Worm (Caenorhabditis elegans) whole organism, L3 larva: Measurements from ENCODE around the gene F35E12.10.

ENCODE experiments used
- ama-1 ChIP-seq: fragments of 150-350 bp; optimal IDR thresholded peaks from 2 replicates; lab custom pipeline; 2018
- ceh-16 ChIP-seq: sonication (generic microtip); optimal IDR thresholded peaks from 2 replicates; lab custom pipeline; 2017; ENCODE audit warnings: missing biosample characterization, missing genetic modification characterization
- ceh-28 ChIP-seq: fragments of 150-350 bp; optimal IDR thresholded peaks from 2 replicates; lab custom pipeline; 2014; ENCODE audit warnings: missing biosample characterization, missing genetic modification reagents, missing genetic modification characterization
- egl-27 ChIP-seq: sonication (generic microtip); optimal IDR thresholded peaks from 4 replicates; lab custom pipeline; 2017; ENCODE audit warnings: missing biosample characterization, missing genetic modification reagents, missing genetic modification characterization
- egl-5 ChIP-seq: fragments of 150-350 bp; optimal IDR thresholded peaks from 2 replicates; lab custom pipeline; 2017; ENCODE audit warnings: missing biosample characterization, missing genetic modification reagents, missing genetic modification characterization, inconsistent platforms
- elt-2 ChIP-seq: sonication (generic microtip); optimal IDR thresholded peaks from 2 replicates; lab custom pipeline; 2016; ENCODE audit warnings: missing genetic modification reagents, mild to moderate bottlenecking, missing genetic modification characterization, missing compliant biosample characterization
- elt-3 ChIP-seq, 3 experiments: fragments of 150-350 bp in 1 of 3; sonication (generic microtip) in 2 of 3; optimal IDR thresholded peaks; 2 replicates in 2 of 3; 4 replicates in 1 of 3; lab custom pipeline; 2014 to 2017; ENCODE audit warnings: missing biosample characterization in 3 of 3, missing genetic modification characterization in 3 of 3
- fkh-10 ChIP-seq: sonication (generic microtip); optimal IDR thresholded peaks from 2 replicates; lab custom pipeline; 2017; ENCODE audit warnings: missing biosample characterization, missing genetic modification reagents, missing genetic modification characterization
- fkh-2 ChIP-seq: fragments of 150-350 bp; optimal IDR thresholded peaks from 2 replicates; lab custom pipeline; 2014; ENCODE audit warnings: missing biosample characterization, missing genetic modification reagents, missing genetic modification characterization
- fos-1 ChIP-seq: fragments of 150-350 bp; optimal IDR thresholded peaks from 2 replicates; lab custom pipeline; 2014; ENCODE audit warnings: missing biosample characterization, missing genetic modification characterization
- hmg-11 ChIP-seq: sonication (generic microtip); optimal IDR thresholded peaks from 2 replicates; lab custom pipeline; 2016; ENCODE audit warnings: missing genetic modification characterization, missing compliant biosample characterization
- jun-1 ChIP-seq: fragments of 150-350 bp; optimal IDR thresholded peaks from 2 replicates; lab custom pipeline; 2014; ENCODE audit warnings: missing biosample characterization, missing genetic modification reagents, missing genetic modification characterization
- lin-15B ChIP-seq: fragments of 150-350 bp; optimal IDR thresholded peaks from 2 replicates; lab custom pipeline; 2014; ENCODE audit warnings: missing biosample characterization, missing genetic modification characterization
- lin-39 ChIP-seq: fragments of 150-350 bp; optimal IDR thresholded peaks from 2 replicates; lab custom pipeline; 2018; ENCODE audit warnings: missing biosample characterization, missing genetic modification reagents, missing genetic modification characterization
- mdl-1 ChIP-seq: fragments of 150-350 bp; optimal IDR thresholded peaks from 2 replicates; lab custom pipeline; 2014; ENCODE audit warnings: missing biosample characterization, missing genetic modification characterization
- mml-1 ChIP-seq: fragments of 150-350 bp; sonication (generic microtip); optimal IDR thresholded peaks from 3 replicates; lab custom pipeline; 2014; ENCODE audit warnings: missing biosample characterization, missing genetic modification characterization
- nfya-1 ChIP-seq: sonication (generic microtip); optimal IDR thresholded peaks from 2 replicates; lab custom pipeline; 2017; ENCODE audit warnings: missing genetic modification characterization, mild to moderate bottlenecking, missing compliant biosample characterization, antibody characterized with exemption, moderate library complexity; ENCODE audit not compliant: insufficient read depth
- nhr-23 ChIP-seq: fragments of 150-350 bp; optimal IDR thresholded peaks from 2 replicates; lab custom pipeline; 2014; ENCODE audit warnings: missing biosample characterization, missing genetic modification reagents, missing genetic modification characterization
- nhr-237 ChIP-seq: fragments of 150-350 bp; optimal IDR thresholded peaks from 2 replicates; lab custom pipeline; 2014; ENCODE audit warnings: missing biosample characterization, missing genetic modification characterization
- nhr-25 ChIP-seq: sonication (generic microtip); optimal IDR thresholded peaks from 2 replicates; lab custom pipeline; 2017; ENCODE audit warnings: missing biosample characterization, missing genetic modification characterization
- nhr-28 ChIP-seq: fragments of 150-350 bp; optimal IDR thresholded peaks from 2 replicates; lab custom pipeline; 2014; ENCODE audit warnings: missing biosample characterization, missing genetic modification characterization
- nhr-43 ChIP-seq: sonication (generic microtip); optimal IDR thresholded peaks from 2 replicates; lab custom pipeline; 2016; ENCODE audit warnings: mild to moderate bottlenecking, missing genetic modification characterization, missing compliant biosample characterization; ENCODE audit not compliant: poor library complexity, severe bottlenecking
- nhr-67 ChIP-seq: fragments of 150-350 bp; optimal IDR thresholded peaks from 2 replicates; lab custom pipeline; 2014; ENCODE audit warnings: missing biosample characterization, missing genetic modification characterization
- pha-4 ChIP-seq: fragments of 150-350 bp; optimal IDR thresholded peaks from 2 replicates; lab custom pipeline; 2014; ENCODE audit warnings: missing biosample characterization, missing genetic modification reagents, missing genetic modification characterization
- pqm-1 ChIP-seq: fragments of 150-350 bp; optimal IDR thresholded peaks from 2 replicates; lab custom pipeline; 2017; ENCODE audit warnings: missing biosample characterization, missing genetic modification characterization, inconsistent platforms
- sea-2 ChIP-seq: fragments of 150-350 bp; sonication (generic microtip); optimal IDR thresholded peaks from 4 replicates; lab custom pipeline; 2014; ENCODE audit warnings: missing biosample characterization, missing genetic modification reagents, missing genetic modification characterization
- snpc-4 ChIP-seq: fragments of 150-350 bp; optimal IDR thresholded peaks from 2 replicates; lab custom pipeline; 2014; ENCODE audit warnings: missing biosample characterization, missing genetic modification characterization
- zag-1 ChIP-seq: fragments of 150-350 bp; optimal IDR thresholded peaks from 2 replicates; lab custom pipeline; 2014; ENCODE audit warnings: missing biosample characterization, missing genetic modification characterization
- ztf-11 ChIP-seq: fragments of 150-350 bp; optimal IDR thresholded peaks from 2 replicates; lab custom pipeline; 2014; ENCODE audit warnings: missing biosample characterization, missing genetic modification characterization
- ztf-4 ChIP-seq: fragments of 150-350 bp; optimal IDR thresholded peaks from 2 replicates; lab custom pipeline; 2014; ENCODE audit warnings: missing biosample characterization, missing genetic modification characterization

F35E12.10 gene

ce11 chrV:13738374-13738773, 10.2 kb downstream of the F35E12.10 start, which contains the start of gene irg-5:
Gene irg-5, minus strand, starts transcription at chrV:13738474.
- TF ChIP-seq jun-1 (no peak), ama-1 (lab: Kevin White, UChicago) (no peak)

ce11 chrV:13736147-13736546, 12.4 kb downstream of the F35E12.10 start, which contains the start of gene F35E12.6:
Gene F35E12.6, minus strand, starts transcription at chrV:13736247.
- TF ChIP-seq mml-1 (tag; lab: Kevin White, UChicago) (no peak), nhr-67 (tag; lab: Kevin White, UChicago) (no peak), ceh-16 (tag; lab: Kevin White, UChicago) (no peak), nhr-25 (tag; lab: Kevin White, UChicago) (no peak), fos-1 (no peak), elt-2 (tag; lab: Kevin White, UChicago) (peak; percentile 36), ceh-28 (tag; lab: Kevin White, UChicago) (no peak), mdl-1 (tag; lab: Kevin White, UChicago) (no peak)

DNA sequence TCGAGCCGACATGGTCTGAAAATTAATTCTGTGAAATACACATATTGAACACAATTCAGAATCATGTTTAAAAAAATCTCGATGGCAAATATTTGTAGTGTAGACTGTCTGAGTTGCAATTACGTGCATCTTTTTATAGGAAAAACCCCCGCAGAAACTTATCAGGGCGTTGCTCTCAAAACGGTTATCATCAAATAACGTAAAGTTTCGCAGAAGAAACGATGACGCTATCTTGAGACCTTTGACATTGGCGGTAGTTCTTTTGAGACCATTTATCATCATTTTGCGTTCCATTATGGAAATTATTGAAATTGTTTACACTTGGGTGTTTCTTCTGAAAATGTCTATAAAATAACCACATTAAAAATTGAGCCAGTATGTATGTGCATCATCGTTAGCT, 17.8 kb downstream of the F35E12.10 start, which contains the start of gene dct-17:
dct-17 (minus strand) TSS at position 23 of the 400 bp plus-strand sequence.
- TF ChIP-seq elt-2 (tag; lab: Kevin White, UChicago), result peak; percentile 58
- no peak for TF ChIP-seq ceh-16 (tag; lab: Kevin White, UChicago)
- TF ChIP-seq pqm-1, result peak; percentile 35

DNA sequence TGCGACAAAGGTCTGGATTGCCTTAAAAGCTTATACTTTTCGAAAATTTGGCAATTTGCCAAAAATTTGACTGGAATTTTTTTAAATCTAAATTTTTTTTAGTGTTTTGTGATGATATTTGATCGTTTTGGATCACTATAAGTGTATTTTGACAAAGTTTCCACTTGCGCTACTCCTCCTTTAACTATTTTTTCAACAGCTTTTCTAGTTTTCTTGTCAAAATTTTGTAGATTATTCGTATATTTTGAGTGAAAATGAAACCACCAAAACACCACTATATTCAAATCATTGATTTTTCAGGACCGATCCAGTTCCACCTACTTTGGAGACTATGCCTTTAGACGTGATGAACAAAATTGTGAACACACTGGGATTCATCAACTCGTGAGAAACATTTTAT, 23.0 kb downstream of the F35E12.10 start, which contains the start of gene fbxa-181:
fbxa-181 (plus strand) TSS at position 301 of the 400 bp plus-strand sequence.
- TF ChIP-seq lin-39 (tag; lab: Kevin White, UChicago), result no peak
- no peak for TF ChIP-seq ama-1 (lab: Kevin White, UChicago)
- no peak for TF ChIP-seq ztf-4 (tag; lab: Kevin White, UChicago)
- no peak for TF ChIP-seq pha-4 (tag; lab: Kevin White, UChicago)
- no peak for TF ChIP-seq nfya-1 (tag; lab: Kevin White, UChicago)
- TF ChIP-seq fkh-10 (GFP tag; lab: Kevin White, UChicago), result no peak
- TF ChIP-seq nhr-43 (tag; lab: Kevin White, UChicago), result no peak
- no peak for TF ChIP-seq egl-27 (tag; lab: Kevin White, UChicago)
- TF ChIP-seq ceh-28 (tag; lab: Kevin White, UChicago), result no peak
- TF ChIP-seq nhr-237 (tag; lab: Kevin White, UChicago), result no peak
- TF ChIP-seq ztf-11 (tag; lab: Kevin White, UChicago), result no peak
- no peak for TF ChIP-seq nhr-23
- TF ChIP-seq ceh-16 (tag; lab: Kevin White, UChicago), result no peak
- TF ChIP-seq nhr-67 (tag; lab: Kevin White, UChicago), result no peak
- TF ChIP-seq egl-5, result no peak
- no peak for TF ChIP-seq fkh-2 (tag; lab: Kevin White, UChicago)
- TF ChIP-seq snpc-4 (tag; lab: Kevin White, UChicago), result no peak
- no peak for TF ChIP-seq lin-15B (tag; lab: Kevin White, UChicago)

ce11 chrV:13724781-13725180, 23.8 kb downstream of the F35E12.10 start, which contains the start of gene F35E12.2:
Gene F35E12.2, minus strand, starts transcription at chrV:13724881.
- TF ChIP-seq nhr-28 (tag; lab: Kevin White, UChicago), result no peak
- TF ChIP-seq sea-2, result no peak
- no peak for TF ChIP-seq nhr-25 (tag; lab: Kevin White, UChicago)
- no peak for TF ChIP-seq zag-1 (tag; lab: Kevin White, UChicago)
- TF ChIP-seq hmg-11, result no peak
- no peak for TF ChIP-seq elt-3 (tag; optimal IDR thresholded peaks at IDR 0.05; lab: Kevin White, UChicago)

DNA sequence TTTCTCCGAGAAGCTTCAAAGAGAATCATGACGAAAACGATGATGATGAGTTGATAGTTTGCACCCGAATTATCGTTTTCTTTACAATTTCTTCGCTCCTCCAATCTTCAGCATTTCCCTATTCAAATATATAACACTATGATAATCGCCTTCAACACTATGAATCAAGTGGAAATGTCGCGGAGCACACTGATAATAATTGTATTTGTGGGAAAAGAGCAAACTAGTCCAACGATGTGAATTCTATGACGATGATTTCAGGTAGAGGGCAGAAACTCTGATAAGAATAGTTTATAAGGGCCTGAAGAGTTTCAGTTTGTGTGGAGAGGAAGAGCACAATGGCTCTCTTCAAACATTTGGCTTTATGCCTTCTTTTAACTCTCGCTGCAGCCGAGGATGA, 32.0 kb downstream of the F35E12.10 start, which contains the start of gene T01D3.6:
T01D3.6 (plus strand) TSS at position 294 of the 400 bp plus-strand sequence.
- TF ChIP-seq nhr-237 (tag; lab: Kevin White, UChicago) (no peak), pqm-1 (peak; percentile 71), elt-2 (tag; lab: Kevin White, UChicago) (peak; percentile 79), fkh-10 (GFP tag; lab: Kevin White, UChicago) (no peak), pha-4 (tag; lab: Kevin White, UChicago) (no peak), ceh-16 (tag; lab: Kevin White, UChicago) (no peak), ceh-28 (tag; lab: Kevin White, UChicago) (no peak)
